Worm (Caenorhabditis elegans) whole organism, L4 larva: Measurements from ENCODE around the gene srw-57.

ENCODE experiments used
- Y48G9A.11 ChIP-seq: fragments of 200-800 bp; sonication (Bioruptor generic); IDR thresholded peaks from 2 replicates; pipeline ENCODE4 v1.3.6; 2022; ENCODE audit warnings: missing genetic modification reagents, missing genetic modification characterization, missing compliant biosample characterization
- Y75B8A.6 ChIP-seq: fragments of 200-800 bp; sonication (Bioruptor generic); IDR thresholded peaks from 2 replicates; pipeline ENCODE4 v1.3.6; 2022; ENCODE audit warnings: missing genetic modification reagents, missing genetic modification characterization, missing compliant biosample characterization
- arid-1 ChIP-seq: fragments of 200-800 bp; sonication (Bioruptor generic); conservative IDR thresholded peaks from 2 replicates; pipeline ENCODE4 v1.3.6; 2022; ENCODE audit warnings: missing genetic modification reagents, missing genetic modification characterization, missing compliant biosample characterization
- dpl-1 ChIP-seq: fragments of 150-350 bp; optimal IDR thresholded peaks from 2 replicates; lab custom pipeline; 2014; ENCODE audit warnings: missing biosample characterization, missing genetic modification reagents, missing genetic modification characterization
- jun-1 ChIP-seq: fragments of 150-350 bp; optimal IDR thresholded peaks from 2 replicates; lab custom pipeline; 2014; ENCODE audit warnings: missing biosample characterization, missing genetic modification reagents, missing genetic modification characterization
- lsy-2 ChIP-seq, 2 experiments: fragments of 150-350 bp in 1 of 2; sonication (generic microtip) in 1 of 2; optimal IDR thresholded peaks; 2 replicates each; lab custom pipeline; 2014 to 2017; ENCODE audit warnings: missing biosample characterization in 2 of 2, missing genetic modification characterization in 2 of 2
- madf-9 ChIP-seq: fragments of 200-800 bp; sonication (Bioruptor generic); conservative IDR thresholded peaks from 2 replicates; pipeline ENCODE4 v1.3.6; 2022; ENCODE audit warnings: missing genetic modification reagents, missing genetic modification characterization, missing compliant biosample characterization
- nhr-11 ChIP-seq: fragments of 150-350 bp; optimal IDR thresholded peaks from 2 replicates; lab custom pipeline; 2014; ENCODE audit warnings: missing biosample characterization, missing genetic modification characterization
- nhr-111 ChIP-seq: fragments of 200-800 bp; sonication (Bioruptor generic); optimal IDR thresholded peaks from 2 replicates; lab custom pipeline; 2018; ENCODE audit warnings: mild to moderate bottlenecking, missing genetic modification characterization, missing compliant biosample characterization
- nhr-25 ChIP-seq: sonication (generic microtip); optimal IDR thresholded peaks from 2 replicates; lab custom pipeline; 2017; ENCODE audit warnings: missing genetic modification characterization, mild to moderate bottlenecking, missing compliant biosample characterization, antibody characterized with exemption, moderate library complexity, borderline replicate concordance; ENCODE audit not compliant: insufficient read depth
- pha-4 ChIP-seq, 2 experiments: fragments of 150-350 bp in 1 of 2; fragments of 200-800 bp in 1 of 2; sonication (Bioruptor generic) in 1 of 2; IDR thresholded peaks in 1 of 2; optimal IDR thresholded peaks in 1 of 2; 2 replicates each; pipeline versions ENCODE4 v1.3.6 to Lab custom; 2014 to 2022; ENCODE audit warnings: missing genetic modification characterization in 2 of 2, missing genetic modification reagents in 2 of 2, missing biosample characterization in 1 of 2, missing compliant biosample characterization in 1 of 2
- spr-3 ChIP-seq: fragments of 200-800 bp; sonication (Bioruptor generic); optimal IDR thresholded peaks from 2 replicates; lab custom pipeline; 2018; ENCODE audit warnings: mild to moderate bottlenecking, missing genetic modification characterization, missing compliant biosample characterization
- unc-39 ChIP-seq: sonication (generic microtip); optimal IDR thresholded peaks from 2 replicates; lab custom pipeline; 2017; ENCODE audit warnings: missing biosample characterization, missing genetic modification characterization
- unc-62 ChIP-seq, 3 experiments: fragments of 150-350 bp in 1 of 3; sonication (generic microtip); optimal IDR thresholded peaks in 2 of 3; peaks in 1 of 3; 1 replicate in 1 of 3; 2 replicates in 2 of 3; lab custom pipeline; 2014 to 2017; ENCODE audit warnings: missing biosample characterization in 3 of 3, missing genetic modification characterization in 3 of 3, missing genetic modification reagents in 3 of 3, missing genotype in 1 of 3

DNA sequence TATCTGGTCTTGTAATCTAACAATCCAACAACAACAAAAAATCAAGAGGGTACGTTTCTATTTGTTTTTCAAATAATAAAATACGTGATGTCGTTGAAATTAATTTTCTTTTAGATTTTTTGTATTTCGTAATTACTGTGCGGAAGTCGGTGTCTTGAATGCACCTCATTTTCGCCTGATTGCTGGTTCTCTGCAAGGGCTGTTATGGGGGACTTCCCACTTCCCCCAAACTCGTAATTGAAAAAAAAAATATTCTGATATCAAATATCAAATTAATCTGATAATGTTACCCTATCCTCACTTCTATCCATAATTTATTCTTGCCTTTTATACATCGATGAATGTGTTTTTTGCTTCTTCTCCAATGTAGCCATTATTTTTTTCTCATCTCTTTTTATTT lies 33.2 kb upstream of the srw-57 start, which contains the start of gene F36G9.15:
- TF ChIP-seq unc-62 (GFP tag; optimal IDR thresholded peaks at IDR 0.05 in 1 of 2; lab: Kevin White, UChicago) (no peak), unc-62 (tag; optimal IDR thresholded peaks at IDR 0.05; lab: Kevin White, UChicago) (no peak), arid-1 (no peak), nhr-11 (tag; lab: Kevin White, UChicago) (no peak), Y75B8A.6 (GFP tag; lab: Robert Waterston, UW) (no peak), spr-3 (no peak), unc-39 (tag; lab: Kevin White, UChicago) (no peak), jun-1 (tag; lab: Kevin White, UChicago) (no peak), dpl-1 (GFP tag; lab: Kevin White, UChicago) (no peak), madf-9 (GFP tag; lab: Robert Waterston, UW) (no peak), pha-4 (GFP tag; IDR thresholded peaks at IDR 0.05; lab: Robert Waterston, UW) (no peak), pha-4 (tag; optimal IDR thresholded peaks at IDR 0.05; lab: Kevin White, UChicago) (no peak), nhr-25 (tag; lab: Kevin White, UChicago) (no peak), Y48G9A.11 (GFP tag; lab: Robert Waterston, UW) (no peak), lsy-2 (tag; optimal IDR thresholded peaks at IDR 0.05; lab: Kevin White, UChicago) (no peak), nhr-111 (no peak)
